Worm (Caenorhabditis elegans) whole organism, young adult: ENCODE data around the gene golg-4.

Experiments
- B0336.3 ChIP-seq: fragments of 200-800 bp; sonication (Bioruptor generic); IDR thresholded peaks from 2 replicates; pipeline ENCODE4 v1.3.6; 2022; ENCODE audit warnings: missing genetic modification characterization, missing compliant biosample characterization
- C06A6.2 ChIP-seq: fragments of 200-800 bp; sonication (Bioruptor generic); conservative IDR thresholded peaks from 2 replicates; pipeline ENCODE4 v1.3.6; 2022; ENCODE audit warnings: missing genetic modification characterization, missing compliant biosample characterization
- F10E7.11 ChIP-seq: sonication (generic microtip); optimal IDR thresholded peaks from 2 replicates; lab custom pipeline; 2017; ENCODE audit warnings: mild to moderate bottlenecking, missing genetic modification characterization, moderate library complexity, missing compliant biosample characterization
- Y79H2A.3 ChIP-seq: fragments of 200-800 bp; sonication (Bioruptor generic); conservative IDR thresholded peaks from 2 replicates; pipeline ENCODE4 v1.3.6; 2022; ENCODE audit warnings: missing genetic modification reagents, missing genetic modification characterization, missing compliant biosample characterization
- Y95B8A.8 ChIP-seq: fragments of 200-800 bp; sonication (Bioruptor generic); IDR thresholded peaks from 2 replicates; pipeline ENCODE4 v1.3.6; 2022; ENCODE audit warnings: missing genetic modification reagents, missing genetic modification characterization, missing compliant biosample characterization
- akir-1 ChIP-seq: fragments of 200-800 bp; sonication (Bioruptor generic); optimal IDR thresholded peaks from 2 replicates; lab custom pipeline; 2018; ENCODE audit warnings: mild to moderate bottlenecking, missing genetic modification characterization, moderate library complexity, missing compliant biosample characterization
- aptf-3 ChIP-seq: fragments of 200-800 bp; sonication (Bioruptor generic); IDR thresholded peaks from 2 replicates; pipeline ENCODE4 v1.3.6; 2022; ENCODE audit warnings: missing genetic modification characterization, missing compliant biosample characterization
- attf-3 ChIP-seq: fragments of 200-800 bp; sonication (Bioruptor generic); conservative IDR thresholded peaks from 2 replicates; pipeline ENCODE4 v1.3.6; 2022; ENCODE audit warnings: missing genetic modification reagents, missing genetic modification characterization, missing compliant biosample characterization
- cebp-1 ChIP-seq, 2 experiments: fragments of 200-800 bp in 1 of 2; sonication (Bioruptor generic) in 1 of 2; sonication (generic microtip) in 1 of 2; IDR thresholded peaks in 1 of 2; optimal IDR thresholded peaks in 1 of 2; 2 replicates each; pipeline versions ENCODE4 v1.3.6 to Lab custom; 2017 to 2022; ENCODE audit warnings: missing compliant biosample characterization in 2 of 2, missing genetic modification characterization in 2 of 2, mild to moderate bottlenecking in 1 of 2, missing genetic modification reagents in 1 of 2, moderate library complexity in 1 of 2
- cebp-2 ChIP-seq: fragments of 200-800 bp; sonication (Bioruptor generic); IDR thresholded peaks from 2 replicates; pipeline ENCODE4 v1.3.6; 2022; ENCODE audit warnings: missing genetic modification characterization, missing compliant biosample characterization
- ceh-27 ChIP-seq: fragments of 200-800 bp; sonication (Bioruptor generic); optimal IDR thresholded peaks from 2 replicates; lab custom pipeline; 2018; ENCODE audit warnings: mild to moderate bottlenecking, missing genetic modification characterization, moderate library complexity, missing compliant biosample characterization
- chd-7 ChIP-seq: sonication (generic microtip); optimal IDR thresholded peaks from 2 replicates; lab custom pipeline; 2016; ENCODE audit warnings: mild to moderate bottlenecking, missing genetic modification characterization, moderate library complexity, missing compliant biosample characterization
- dox-1 ChIP-seq: fragments of 200-800 bp; sonication (Bioruptor generic); IDR thresholded peaks from 2 replicates; pipeline ENCODE4 v1.3.6; 2022; ENCODE audit warnings: missing genetic modification reagents, missing genetic modification characterization, missing compliant biosample characterization
- egl-18 ChIP-seq: fragments of 200-800 bp; sonication (Bioruptor generic); IDR thresholded peaks from 2 replicates; pipeline ENCODE4 v1.3.6; 2022; ENCODE audit warnings: missing genetic modification reagents, missing genetic modification characterization, missing compliant biosample characterization
- ekl-4 ChIP-seq: fragments of 200-800 bp; sonication (Bioruptor generic); IDR thresholded peaks from 2 replicates; pipeline ENCODE4 v1.3.6; 2022; ENCODE audit warnings: missing genetic modification reagents, missing genetic modification characterization, missing compliant biosample characterization
- fkh-3 ChIP-seq: sonication (generic microtip); optimal IDR thresholded peaks from 2 replicates; lab custom pipeline; 2016; ENCODE audit warnings: mild to moderate bottlenecking, missing genetic modification characterization, missing compliant biosample characterization
- him-1 ChIP-seq: sonication (generic microtip); optimal IDR thresholded peaks from 2 replicates; lab custom pipeline; 2016; ENCODE audit warnings: missing genotype, missing genetic modification reagents, missing genetic modification characterization, missing compliant biosample characterization
- lag-1 ChIP-seq: fragments of 200-800 bp; sonication (Bioruptor generic); IDR thresholded peaks from 2 replicates; pipeline ENCODE4 v1.3.6; 2022; ENCODE audit warnings: missing genetic modification reagents, missing genetic modification characterization, missing compliant biosample characterization
- let-607 ChIP-seq, 2 experiments: fragments of 200-800 bp in 1 of 2; sonication (Bioruptor generic) in 1 of 2; sonication (generic microtip) in 1 of 2; optimal IDR thresholded peaks; 2 replicates each; lab custom pipeline; 2016 to 2018; ENCODE audit warnings: mild to moderate bottlenecking in 2 of 2, missing compliant biosample characterization in 2 of 2, missing genetic modification characterization in 2 of 2, moderate library complexity in 2 of 2, missing genotype in 1 of 2
- lin-26 ChIP-seq: fragments of 200-800 bp; sonication (Bioruptor generic); IDR thresholded peaks from 2 replicates; pipeline ENCODE4 v1.3.6; 2022; ENCODE audit warnings: missing genetic modification reagents, missing genetic modification characterization, missing compliant biosample characterization
- lin-35 ChIP-seq, 3 experiments: fragments of 150-350 bp in 2 of 3; sonication (generic microtip) in 1 of 3; optimal IDR thresholded peaks; 2 replicates each; lab custom pipeline; 2014 to 2018; ENCODE audit warnings: missing biosample characterization in 3 of 3, missing genetic modification characterization in 3 of 3, missing genetic modification reagents in 3 of 3
- lin-40 ChIP-seq: sonication (generic microtip); optimal IDR thresholded peaks from 2 replicates; lab custom pipeline; 2016; ENCODE audit warnings: missing genetic modification characterization, mild to moderate bottlenecking, missing compliant biosample characterization, missing genotype, missing genetic modification reagents
- lin-54 ChIP-seq: fragments of 200-800 bp; sonication (Bioruptor generic); optimal IDR thresholded peaks from 2 replicates; lab custom pipeline; 2018; ENCODE audit warnings: mild to moderate bottlenecking, missing genetic modification characterization, missing compliant biosample characterization
- lsl-1 ChIP-seq: fragments of 200-800 bp; sonication (Bioruptor generic); optimal IDR thresholded peaks from 2 replicates; lab custom pipeline; 2018; ENCODE audit warnings: mild to moderate bottlenecking, missing genetic modification characterization, moderate library complexity, missing compliant biosample characterization
- mes-4 ChIP-seq: sonication (generic microtip); optimal IDR thresholded peaks from 2 replicates; lab custom pipeline; 2016; ENCODE audit warnings: missing genotype, missing genetic modification characterization, missing compliant biosample characterization
- nfyb-1 ChIP-seq: fragments of 200-800 bp; sonication (Bioruptor generic); IDR thresholded peaks from 2 replicates; pipeline ENCODE4 v1.3.6; 2022; ENCODE audit warnings: missing genetic modification reagents, missing genetic modification characterization, missing compliant biosample characterization
- nhr-120 ChIP-seq: fragments of 200-800 bp; sonication (Bioruptor generic); IDR thresholded peaks from 2 replicates; pipeline ENCODE4 v1.3.6; 2022; ENCODE audit warnings: missing genetic modification characterization, missing compliant biosample characterization
- nhr-90 ChIP-seq: sonication (generic microtip); optimal IDR thresholded peaks from 2 replicates; lab custom pipeline; 2016; ENCODE audit warnings: missing genotype, mild to moderate bottlenecking, missing genetic modification characterization, missing compliant biosample characterization
- rcor-1 ChIP-seq: fragments of 200-800 bp; sonication (Bioruptor generic); IDR thresholded peaks from 2 replicates; pipeline ENCODE4 v1.3.6; 2022; ENCODE audit warnings: missing genetic modification reagents, missing genetic modification characterization, missing compliant biosample characterization
- rec-8 ChIP-seq, 2 experiments: sonication (generic microtip); optimal IDR thresholded peaks; 2 replicates each; lab custom pipeline; 2016; ENCODE audit warnings: mild to moderate bottlenecking in 2 of 2, missing genetic modification characterization in 2 of 2, missing genetic modification reagents in 2 of 2, missing genotype in 2 of 2, missing biosample characterization in 1 of 2, missing compliant biosample characterization in 1 of 2, moderate library complexity in 1 of 2
- repo-1 ChIP-seq: sonication (generic microtip); optimal IDR thresholded peaks from 2 replicates; lab custom pipeline; 2017; ENCODE audit warnings: mild to moderate bottlenecking, missing genetic modification characterization, missing compliant biosample characterization
- sdz-38 ChIP-seq: sonication (generic microtip); optimal IDR thresholded peaks from 2 replicates; lab custom pipeline; 2016; ENCODE audit warnings: missing genotype, missing genetic modification characterization, missing compliant biosample characterization
- ztf-25 ChIP-seq: fragments of 200-800 bp; sonication (Bioruptor generic); IDR thresholded peaks from 2 replicates; pipeline ENCODE4 v1.3.6; 2022; ENCODE audit warnings: missing genetic modification reagents, missing genetic modification characterization, missing compliant biosample characterization
- ztf-6 ChIP-seq: fragments of 200-800 bp; sonication (Bioruptor generic); IDR thresholded peaks from 2 replicates; pipeline ENCODE4 v1.3.6; 2022; ENCODE audit warnings: missing genetic modification reagents, missing genetic modification characterization, missing compliant biosample characterization

golg-4 gene

DNA sequence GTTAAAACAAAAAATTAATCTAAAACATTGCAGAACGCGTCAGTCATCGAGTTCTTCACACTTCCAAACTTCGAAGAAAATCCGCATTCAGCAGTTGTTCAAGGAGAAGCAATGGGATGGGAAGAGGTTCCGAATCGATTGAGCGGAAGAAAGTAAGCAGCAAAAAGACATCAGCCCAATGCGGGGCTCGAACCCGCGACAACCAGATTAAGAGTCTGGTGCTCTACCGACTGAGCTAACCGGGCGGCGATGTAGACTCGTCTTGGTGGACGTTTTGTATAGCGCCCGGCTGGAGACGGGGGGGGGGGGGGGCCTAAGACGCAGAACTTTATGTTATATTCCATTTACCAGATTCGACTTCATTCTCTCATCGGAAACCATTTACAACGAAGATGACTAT lies 21.4 kb downstream of the golg-4 start (continued):
- no peak for TF ChIP-seq C06A6.2
- no peak for TF ChIP-seq nhr-120 (GFP tag; lab: Robert Waterston, UW)
- TF ChIP-seq dox-1 (GFP tag; lab: Robert Waterston, UW): peak; percentile 74; the same call in 1 of the 2 replicates
- TF ChIP-seq rec-8 (tag; optimal IDR thresholded peaks at IDR 0.05; lab: Kevin White, UChicago): no peak
- TF ChIP-seq, all 124 proteins: peak for 32

DNA sequence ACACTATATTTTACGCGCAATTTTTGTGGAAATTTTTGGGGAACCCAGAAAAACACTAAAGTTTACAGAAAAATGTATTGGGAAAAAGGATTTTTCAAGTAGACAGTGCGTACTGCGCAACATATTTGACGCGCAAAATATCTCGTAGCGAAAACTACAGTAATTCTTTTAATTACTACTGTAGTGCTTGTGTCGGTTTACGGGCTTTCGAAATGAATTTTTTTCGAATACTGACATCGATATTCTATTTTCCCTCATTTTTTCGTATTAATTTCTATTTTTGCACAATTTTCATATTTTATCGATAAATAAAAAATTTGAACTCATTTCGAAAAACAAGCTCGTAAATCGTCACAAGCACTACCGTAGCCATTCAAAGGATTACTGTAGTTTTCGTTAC lies 23.2 kb downstream of the golg-4 start:
- TF ChIP-seq lsl-1 (GFP tag; lab: Kevin White, UChicago) (peak; percentile 16), him-1 (tag; lab: Kevin White, UChicago) (no peak), cebp-2 (no peak), let-607 (tag; optimal IDR thresholded peaks at IDR 0.05; lab: Kevin White, UChicago) (no peak)
- TF ChIP-seq, all 124 proteins: peak for 1

DNA sequence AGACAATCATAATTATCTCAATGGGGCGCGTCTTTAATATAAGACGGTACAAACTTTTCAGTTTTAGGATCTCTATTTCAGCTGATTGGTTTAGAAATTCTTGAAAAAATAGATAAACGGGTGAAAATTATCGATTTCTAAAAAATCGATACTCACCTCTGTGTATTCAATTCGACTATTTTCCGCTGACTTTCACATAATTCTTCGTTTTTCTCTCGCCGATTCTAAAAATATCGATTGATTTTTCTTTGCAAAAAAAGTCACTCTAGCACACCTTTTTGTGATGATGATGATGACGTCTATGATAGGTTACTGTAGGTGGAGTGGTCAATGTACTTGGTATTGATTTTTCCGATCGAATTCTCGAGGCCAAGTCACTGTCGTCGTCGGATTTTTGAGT lies 24.4 kb downstream of the golg-4 start:
- TF ChIP-seq nhr-90 (no peak), B0336.3 (GFP tag; lab: Robert Waterston, UW) (no peak), sdz-38 (no peak), Y79H2A.3 (GFP tag; lab: Robert Waterston, UW) (no peak), lsl-1 (GFP tag; lab: Kevin White, UChicago) (no peak), ztf-6 (GFP tag; lab: Robert Waterston, UW) (no peak), aptf-3 (GFP tag; lab: Robert Waterston, UW) (no peak), lin-26 (GFP tag; lab: Robert Waterston, UW) (no peak), attf-3 (GFP tag; lab: Robert Waterston, UW) (no peak), chd-7 (no peak)

DNA sequence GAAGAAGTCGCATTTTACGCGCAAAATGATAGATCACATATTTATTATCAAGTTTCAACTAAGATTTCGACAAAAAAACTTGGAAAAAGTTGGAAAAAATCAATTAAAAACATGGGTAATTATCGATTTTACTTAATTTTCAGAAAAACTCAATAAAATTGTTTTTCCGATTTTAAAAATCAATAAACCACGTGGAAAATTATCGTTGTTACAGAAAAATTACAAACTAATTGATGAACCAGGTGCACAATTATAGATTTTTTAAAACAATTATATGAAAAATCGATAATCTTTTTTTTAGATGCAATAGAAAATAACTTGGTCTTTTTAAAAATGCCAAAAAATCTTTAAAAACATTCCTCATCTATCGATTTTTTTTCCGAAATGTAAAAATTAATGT lies 25.3 kb downstream of the golg-4 start:
- no peak for TF ChIP-seq aptf-3 (GFP tag; lab: Robert Waterston, UW)
- TF ChIP-seq repo-1: no peak
- TF ChIP-seq attf-3 (GFP tag; lab: Robert Waterston, UW): no peak
- no peak for TF ChIP-seq ztf-25 (GFP tag; lab: Robert Waterston, UW)
- no peak for TF ChIP-seq lin-54 (GFP tag; lab: Kevin White, UChicago)
- TF ChIP-seq lag-1 (GFP tag; lab: Robert Waterston, UW): no peak

DNA sequence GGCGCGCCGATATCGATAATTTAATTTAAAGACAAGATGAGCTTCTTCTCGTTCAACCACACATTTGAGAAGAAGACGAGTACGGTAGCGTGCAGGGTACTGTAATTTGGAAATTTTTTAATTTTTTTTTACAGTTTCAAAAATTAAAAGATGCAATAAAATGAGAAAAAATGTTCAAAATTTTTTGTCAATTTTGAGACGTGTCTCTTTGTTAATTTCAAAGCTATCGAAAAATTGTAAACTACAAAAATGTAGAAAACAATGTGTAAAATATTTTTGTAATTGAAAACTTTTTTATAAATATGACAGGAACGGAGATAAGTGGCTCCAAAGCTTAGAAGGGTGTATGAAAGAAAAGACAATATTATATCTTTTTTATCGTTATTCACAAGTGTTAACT lies 26.0 kb downstream of the golg-4 start, which contains the start of gene K01A11.1:
TSS of gene K01A11.1 (minus strand) at position 101 of the 400 bp plus-strand sequence.
- TF ChIP-seq F10E7.11 (tag; lab: Kevin White, UChicago) (no peak), lag-1 (GFP tag; lab: Robert Waterston, UW) (no peak), fkh-3 (tag; lab: Kevin White, UChicago) (no peak), cebp-1 (GFP tag; IDR thresholded peaks at IDR 0.05; lab: Robert Waterston, UW) (no peak), cebp-1 (tag; optimal IDR thresholded peaks at IDR 0.05; lab: Kevin White, UChicago) (no peak), nfyb-1 (no peak), lin-40 (tag; lab: Kevin White, UChicago) (no peak), ceh-27 (no peak), akir-1 (no peak), Y95B8A.8 (GFP tag; lab: Robert Waterston, UW) (no peak), mes-4 (tag; lab: Kevin White, UChicago) (no peak), lin-54 (GFP tag; lab: Kevin White, UChicago) (no peak), rcor-1 (GFP tag; lab: Robert Waterston, UW) (no peak), egl-18 (no peak), lin-35 (GFP tag; optimal IDR thresholded peaks at IDR 0.05; lab: Kevin White, UChicago) (no peak), ekl-4 (no peak)
